Worm (Caenorhabditis elegans) whole organism, L4 larva: ENCODE data around the gene tab-1.
A peak's percentile ranks its signal among the peaks of the same experiment; 100 is the strongest.

Experiments
- D1046.2 ChIP-seq: fragments of 200-800 bp; sonication (Bioruptor generic); IDR thresholded peaks from 2 replicates; pipeline ENCODE4 v1.3.6; 2022; ENCODE audit warnings: missing genetic modification characterization, missing compliant biosample characterization
- F26F4.8 ChIP-seq: fragments of 200-800 bp; sonication (Bioruptor generic); conservative IDR thresholded peaks from 2 replicates; pipeline ENCODE4 v1.3.6; 2022; ENCODE audit warnings: missing genetic modification characterization, missing compliant biosample characterization
- F44E2.7 ChIP-seq: fragments of 200-800 bp; sonication (Bioruptor generic); IDR thresholded peaks from 2 replicates; pipeline ENCODE4 v2.1.2; 2022; ENCODE audit warnings: missing genetic modification characterization, missing compliant biosample characterization
- T20F7.1 ChIP-seq: fragments of 200-800 bp; sonication (Bioruptor generic); optimal IDR thresholded peaks from 2 replicates; lab custom pipeline; 2018; ENCODE audit warnings: mild to moderate bottlenecking, missing genetic modification characterization, missing compliant biosample characterization
- T26A8.4 ChIP-seq: fragments of 200-800 bp; sonication (Bioruptor generic); IDR thresholded peaks from 2 replicates; pipeline ENCODE4 v1.3.6; 2022; ENCODE audit warnings: missing genetic modification characterization, missing compliant biosample characterization
- ZK337.2 ChIP-seq: fragments of 200-800 bp; sonication (Bioruptor generic); IDR thresholded peaks from 2 replicates; pipeline ENCODE4 v1.3.6; 2022; ENCODE audit warnings: missing genetic modification reagents, missing genetic modification characterization, missing compliant biosample characterization
- aha-1 ChIP-seq: fragments of 150-350 bp; peaks from one replicate; lab custom pipeline; 2014; ENCODE audit warnings: missing biosample characterization, missing genetic modification characterization
- attf-4 ChIP-seq: sonication (generic microtip); optimal IDR thresholded peaks from 3 replicates; lab custom pipeline; 2017; ENCODE audit warnings: missing biosample characterization, missing genetic modification characterization
- ceh-28 ChIP-seq: fragments of 150-350 bp; optimal IDR thresholded peaks from 2 replicates; lab custom pipeline; 2014; ENCODE audit warnings: missing biosample characterization, missing genetic modification reagents, missing genetic modification characterization
- ceh-44 ChIP-seq: fragments of 200-800 bp; sonication (Bioruptor generic); IDR thresholded peaks from 2 replicates; pipeline ENCODE4 v1.3.6; 2022; ENCODE audit warnings: missing genetic modification reagents, missing genetic modification characterization, missing compliant biosample characterization
- daf-16 ChIP-seq, 3 experiments: sonication (generic microtip); optimal IDR thresholded peaks; 2 replicates each; lab custom pipeline; 2016 to 2017; ENCODE audit warnings: missing genetic modification characterization in 3 of 3, missing genetic modification reagents in 3 of 3, mild to moderate bottlenecking in 2 of 3, missing compliant biosample characterization in 2 of 3, missing biosample characterization in 1 of 3, moderate library complexity in 1 of 3
- daf-19 ChIP-seq: fragments of 200-800 bp; sonication (Bioruptor generic); conservative IDR thresholded peaks from 2 replicates; pipeline ENCODE4 v1.3.6; 2022; ENCODE audit warnings: missing genetic modification characterization, missing compliant biosample characterization
- dmd-8 ChIP-seq: fragments of 200-800 bp; sonication (Bioruptor generic); IDR thresholded peaks from 2 replicates; pipeline ENCODE4 v1.3.6; 2022; ENCODE audit warnings: missing genetic modification characterization, missing compliant biosample characterization
- dve-1 ChIP-seq: sonication (generic microtip); optimal IDR thresholded peaks from 2 replicates; lab custom pipeline; 2017; ENCODE audit warnings: antibody characterized with exemption, mild to moderate bottlenecking, missing genetic modification characterization, missing compliant biosample characterization; ENCODE audit not compliant: insufficient read depth
- egl-27 ChIP-seq: sonication (generic microtip); optimal IDR thresholded peaks from 3 replicates; lab custom pipeline; 2017; ENCODE audit warnings: missing biosample characterization, missing genetic modification reagents, missing genetic modification characterization
- egl-43 ChIP-seq: fragments of 200-800 bp; sonication (Bioruptor generic); IDR thresholded peaks from 2 replicates; pipeline ENCODE4 v1.3.6; 2022; ENCODE audit warnings: missing genetic modification reagents, missing genetic modification characterization, missing compliant biosample characterization
- gei-8 ChIP-seq: fragments of 200-800 bp; sonication (Bioruptor generic); optimal IDR thresholded peaks from 2 replicates; lab custom pipeline; 2018; ENCODE audit warnings: mild to moderate bottlenecking, missing genetic modification characterization, missing compliant biosample characterization
- hif-1 ChIP-seq, 2 experiments: sonication (generic microtip); optimal IDR thresholded peaks; 2 replicates each; lab custom pipeline; 2016 to 2017; ENCODE audit warnings: missing compliant biosample characterization in 2 of 2, missing genetic modification characterization in 2 of 2, missing genetic modification reagents in 2 of 2, missing genotype in 2 of 2, mild to moderate bottlenecking in 1 of 2
- lin-1 ChIP-seq: fragments of 200-800 bp; sonication (Bioruptor generic); IDR thresholded peaks from 2 replicates; pipeline ENCODE4 v1.3.6; 2022; ENCODE audit warnings: missing genetic modification reagents, missing genetic modification characterization, missing compliant biosample characterization
- lin-13 ChIP-seq: fragments of 150-350 bp; optimal IDR thresholded peaks from 2 replicates; lab custom pipeline; 2014; ENCODE audit warnings: missing biosample characterization, missing genetic modification reagents, missing genetic modification characterization
- lin-39 ChIP-seq: fragments of 150-350 bp; optimal IDR thresholded peaks from 2 replicates; lab custom pipeline; 2014; ENCODE audit warnings: missing biosample characterization, missing genetic modification reagents, missing genetic modification characterization
- lir-3 ChIP-seq: sonication (generic microtip); optimal IDR thresholded peaks from 2 replicates; lab custom pipeline; 2016; ENCODE audit warnings: mild to moderate bottlenecking, missing genetic modification characterization, missing compliant biosample characterization
- lsy-2 ChIP-seq, 2 experiments: fragments of 150-350 bp in 1 of 2; sonication (generic microtip) in 1 of 2; optimal IDR thresholded peaks; 2 replicates each; lab custom pipeline; 2014 to 2017; ENCODE audit warnings: missing biosample characterization in 2 of 2, missing genetic modification characterization in 2 of 2
- mep-1 ChIP-seq: fragments of 150-350 bp; sonication (generic microtip); optimal IDR thresholded peaks from 3 replicates; lab custom pipeline; 2014; ENCODE audit warnings: missing biosample characterization, missing genetic modification characterization
- mes-2 ChIP-seq: sonication (generic microtip); optimal IDR thresholded peaks from 2 replicates; lab custom pipeline; 2016; ENCODE audit warnings: missing genotype, mild to moderate bottlenecking, missing genetic modification characterization, missing compliant biosample characterization; ENCODE audit not compliant: poor library complexity, severe bottlenecking
- mxl-2 ChIP-seq: fragments of 200-800 bp; sonication (Bioruptor generic); conservative IDR thresholded peaks from 2 replicates; pipeline ENCODE4 v1.3.6; 2022; ENCODE audit warnings: missing genetic modification reagents, missing genetic modification characterization, missing compliant biosample characterization
- nhr-28 ChIP-seq: fragments of 150-350 bp; optimal IDR thresholded peaks from 2 replicates; lab custom pipeline; 2014; ENCODE audit warnings: missing biosample characterization, missing genetic modification characterization
- nhr-41 ChIP-seq: fragments of 200-800 bp; sonication (Bioruptor generic); IDR thresholded peaks from 2 replicates; pipeline ENCODE4 v1.3.6; 2022; ENCODE audit warnings: missing genetic modification reagents, missing genetic modification characterization, missing compliant biosample characterization
- nhr-48 ChIP-seq: sonication (generic microtip); optimal IDR thresholded peaks from 2 replicates; lab custom pipeline; 2016; ENCODE audit warnings: mild to moderate bottlenecking, missing genetic modification characterization, missing compliant biosample characterization
- nhr-6 ChIP-seq: fragments of 150-350 bp; optimal IDR thresholded peaks from 2 replicates; lab custom pipeline; 2014; ENCODE audit warnings: missing biosample characterization, missing genetic modification characterization
- nhr-76 ChIP-seq: fragments of 150-350 bp; optimal IDR thresholded peaks from 2 replicates; lab custom pipeline; 2014; ENCODE audit warnings: missing biosample characterization, missing genetic modification characterization
- pha-4 ChIP-seq, 2 experiments: fragments of 150-350 bp in 1 of 2; fragments of 200-800 bp in 1 of 2; sonication (Bioruptor generic) in 1 of 2; IDR thresholded peaks in 1 of 2; optimal IDR thresholded peaks in 1 of 2; 2 replicates each; pipeline versions ENCODE4 v1.3.6 to Lab custom; 2014 to 2022; ENCODE audit warnings: missing genetic modification characterization in 2 of 2, missing genetic modification reagents in 2 of 2, missing biosample characterization in 1 of 2, missing compliant biosample characterization in 1 of 2
- php-3 ChIP-seq: fragments of 200-800 bp; sonication (Bioruptor generic); IDR thresholded peaks from 2 replicates; pipeline ENCODE4 v1.3.6; 2022; ENCODE audit warnings: missing genetic modification reagents, missing genetic modification characterization, missing compliant biosample characterization
- rbr-2 ChIP-seq: sonication (generic microtip); optimal IDR thresholded peaks from 2 replicates; lab custom pipeline; 2016; ENCODE audit warnings: missing genotype, missing genetic modification characterization, missing compliant biosample characterization
- set-16 ChIP-seq: fragments of 200-800 bp; sonication (Bioruptor generic); IDR thresholded peaks from 2 replicates; pipeline ENCODE4 v1.3.6; 2022; ENCODE audit warnings: missing genetic modification reagents, missing genetic modification characterization, missing compliant biosample characterization
- skn-1 ChIP-seq: fragments of 150-350 bp; optimal IDR thresholded peaks from 2 replicates; lab custom pipeline; 2014; ENCODE audit warnings: missing biosample characterization, missing genetic modification characterization
- snpc-1.2 ChIP-seq: fragments of 200-800 bp; sonication (Bioruptor generic); IDR thresholded peaks from 2 replicates; pipeline ENCODE4 v1.3.6; 2022; ENCODE audit warnings: missing genetic modification reagents, missing genetic modification characterization, missing compliant biosample characterization
- snpc-4 ChIP-seq: fragments of 150-350 bp; optimal IDR thresholded peaks from 2 replicates; lab custom pipeline; 2014; ENCODE audit warnings: missing biosample characterization, missing genetic modification characterization
- spr-1 ChIP-seq: sonication (generic microtip); optimal IDR thresholded peaks from 2 replicates; lab custom pipeline; 2016; ENCODE audit warnings: mild to moderate bottlenecking, missing genetic modification characterization, missing compliant biosample characterization
- spr-3 ChIP-seq: fragments of 200-800 bp; sonication (Bioruptor generic); optimal IDR thresholded peaks from 2 replicates; lab custom pipeline; 2018; ENCODE audit warnings: mild to moderate bottlenecking, missing genetic modification characterization, missing compliant biosample characterization
- tag-97 ChIP-seq: fragments of 200-800 bp; sonication (Bioruptor generic); IDR thresholded peaks from 2 replicates; pipeline ENCODE4 v1.3.6; 2022; ENCODE audit warnings: missing genetic modification characterization, missing compliant biosample characterization
- tra-1 ChIP-seq: fragments of 200-800 bp; sonication (Bioruptor generic); IDR thresholded peaks from 2 replicates; pipeline ENCODE4 v1.3.6; 2022; ENCODE audit warnings: missing genetic modification reagents, missing genetic modification characterization, missing compliant biosample characterization
- unc-62 ChIP-seq, 3 experiments: fragments of 150-350 bp in 1 of 3; sonication (generic microtip); optimal IDR thresholded peaks in 2 of 3; peaks in 1 of 3; 1 replicate in 1 of 3; 2 replicates in 2 of 3; lab custom pipeline; 2014 to 2017; ENCODE audit warnings: missing biosample characterization in 3 of 3, missing genetic modification characterization in 3 of 3, missing genetic modification reagents in 3 of 3, missing genotype in 1 of 3
- zfp-2 ChIP-seq: sonication (generic microtip); optimal IDR thresholded peaks from 2 replicates; lab custom pipeline; 2016; ENCODE audit warnings: mild to moderate bottlenecking, missing genetic modification characterization, missing compliant biosample characterization

Gene tab-1

ce11 chrII:6835500-6835899 lies 32.4 kb downstream of the tab-1 start (continued):
- TF ChIP-seq dve-1 (tag; lab: Kevin White, UChicago) (peak; percentile 33), tra-1 (0 out of 2 replicates have a peak, but pooled peaks have one; percentile 47), F44E2.7 (GFP tag; lab: Robert Waterston, UW) (no peak), lin-13 (no peak)

- TF ChIP-seq ceh-44 (GFP tag; lab: Robert Waterston, UW) (no peak), daf-16 (GFP tag; optimal IDR thresholded peaks at IDR 0.05; lab: Kevin White, UChicago) (peak in 1 of 2 experiments; percentile 31), daf-16 (tag; optimal IDR thresholded peaks at IDR 0.05; lab: Kevin White, UChicago) (peak; percentile 51), mxl-2 (GFP tag; lab: Robert Waterston, UW) (no peak), nhr-28 (tag; lab: Kevin White, UChicago) (peak; percentile 35), F26F4.8 (GFP tag; lab: Robert Waterston, UW) (no peak), snpc-4 (no peak), lin-39 (tag; lab: Kevin White, UChicago) (no peak), nhr-48 (no peak), snpc-1.2 (GFP tag; lab: Robert Waterston, UW) (no peak), lsy-2 (tag; optimal IDR thresholded peaks at IDR 0.05; lab: Kevin White, UChicago) (peak in 1 of 2 experiments; percentile 19), dve-1 (tag; lab: Kevin White, UChicago) (peak; percentile 52), rbr-2 (tag; lab: Kevin White, UChicago) (peak; percentile 25), T26A8.4 (GFP tag; lab: Robert Waterston, UW) (no peak), ZK337.2 (no peak), spr-1 (tag; lab: Kevin White, UChicago) (no peak), pha-4 (GFP tag; IDR thresholded peaks at IDR 0.05; lab: Robert Waterston, UW) (peak; percentile 25; the same call in 1 of the 2 replicates), pha-4 (tag; optimal IDR thresholded peaks at IDR 0.05; lab: Kevin White, UChicago) (no peak), set-16 (GFP tag; lab: Robert Waterston, UW) (no peak), lir-3 (tag; lab: Kevin White, UChicago) (no peak), nhr-41 (GFP tag; lab: Robert Waterston, UW) (no peak), mes-2 (tag; lab: Kevin White, UChicago) (peak; percentile 10), dmd-8 (GFP tag; lab: Robert Waterston, UW) (no peak), php-3 (no peak), egl-43 (GFP tag; lab: Robert Waterston, UW) (no peak), tag-97 (no peak), nhr-6 (tag; lab: Kevin White, UChicago) (peak; percentile 8), lin-1 (GFP tag; lab: Robert Waterston, UW) (no peak), aha-1 (tag; lab: Kevin White, UChicago) (peak; percentile 94), attf-4 (no peak), ceh-28 (tag; lab: Kevin White, UChicago) (no peak), gei-8 (GFP tag; lab: Kevin White, UChicago) (no peak), egl-27 (tag; lab: Kevin White, UChicago) (no peak), T20F7.1 (GFP tag; lab: Kevin White, UChicago) (no peak), hif-1 (tag; optimal IDR thresholded peaks at IDR 0.05; lab: Kevin White, UChicago) (no peak), spr-3 (GFP tag; lab: Kevin White, UChicago) (no peak), D1046.2 (GFP tag; lab: Robert Waterston, UW) (no peak), nhr-76 (tag; lab: Kevin White, UChicago) (no peak), tra-1 (0 out of 2 replicates have a peak, but pooled peaks have one; percentile 3), daf-19 (GFP tag; lab: Robert Waterston, UW) (no peak), unc-62 (GFP tag; optimal IDR thresholded peaks at IDR 0.05 in 1 of 2; lab: Kevin White, UChicago) (peak in 1 of 2 experiments; percentile 83), unc-62 (tag; optimal IDR thresholded peaks at IDR 0.05; lab: Kevin White, UChicago) (no peak), zfp-2 (tag; lab: Kevin White, UChicago) (no peak), mep-1 (peak; percentile 17), skn-1 (tag; lab: Kevin White, UChicago) (no peak)
Measured at ce11 chrII:6835972-6836595, 33.0 kb downstream of the tab-1 start.
